Worm (Caenorhabditis elegans): ENCODE measurements around the gene glod-4.

The glod-4 gene

ce11 chrIII:4115085-4115484 is 38.3 kb upstream of the glod-4 start, which contains the start of gene unc-103:
Gene unc-103 (plus strand): TSS chrIII:4115385.
- TF ChIP-seq ceh-2 (tag; optimal IDR thresholded peaks at IDR 0.05): no peak
- TF ChIP-seq zip-5 (tag; optimal IDR thresholded peaks at IDR 0.05): no peak
- no peak for TF ChIP-seq hlh-30 (tag; optimal IDR thresholded peaks at IDR 0.05; ENCODE audit: insufficient read depth)
- TF ChIP-seq hlh-8 (tag; optimal IDR thresholded peaks at IDR 0.05): no peak
- TF ChIP-seq elt-4 (tag; optimal IDR thresholded peaks at IDR 0.05): no peak
- no peak for TF ChIP-seq pax-1 (tag; optimal IDR thresholded peaks at IDR 0.05)
- no peak for TF ChIP-seq odd-2 (tag; optimal IDR thresholded peaks at IDR 0.05)
- no peak for TF ChIP-seq pag-3 (tag; optimal IDR thresholded peaks at IDR 0.05; ENCODE audit: borderline replicate concordance)
- TF ChIP-seq ceh-45 (GFP tag; IDR thresholded peaks at IDR 0.05): no peak
- TF ChIP-seq K09A11.1 (tag; optimal IDR thresholded peaks at IDR 0.05; ENCODE audit: insufficient read depth): no peak
- no peak for TF ChIP-seq unc-42 (tag; optimal IDR thresholded peaks at IDR 0.05)
- TF ChIP-seq ceh-6 (GFP tag; optimal IDR thresholded peaks at IDR 0.05): no peak
- TF ChIP-seq pha-2 (tag; optimal IDR thresholded peaks at IDR 0.05): no peak
- no peak for TF ChIP-seq tbx-2 (tag; optimal IDR thresholded peaks at IDR 0.05)
- no peak for TF ChIP-seq F13H6.1 (tag; optimal IDR thresholded peaks at IDR 0.05)

DNA sequence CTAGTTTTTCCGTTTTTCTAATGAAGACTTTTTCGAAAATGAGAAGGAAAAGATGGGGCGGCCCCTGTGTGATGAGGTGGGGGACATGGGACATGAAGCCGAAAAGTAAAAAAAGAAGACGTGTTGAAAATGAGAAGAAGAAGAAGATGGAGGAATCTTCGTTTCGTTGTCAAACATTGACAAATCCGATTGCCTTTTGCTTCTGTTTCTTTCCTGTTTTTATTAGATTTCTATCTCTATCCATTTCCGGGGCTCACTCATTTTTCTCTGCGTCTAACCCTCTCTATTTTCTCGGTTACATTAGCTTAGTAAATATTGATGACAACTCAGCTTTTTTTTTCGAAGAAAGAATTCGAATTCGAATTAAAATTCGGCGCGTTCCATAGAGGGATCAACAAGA is 33.7 kb upstream of the glod-4 start:
- TF ChIP-seq ceh-6 (GFP tag; optimal IDR thresholded peaks at IDR 0.05) (no peak), unc-42 (tag; optimal IDR thresholded peaks at IDR 0.05) (peak; percentile 75)

- TF ChIP-seq nfya-1 (tag; optimal IDR thresholded peaks at IDR 0.05) (peak; percentile 79), ref-2 (tag; optimal IDR thresholded peaks at IDR 0.05) (no peak)
Observed at ce11 chrIII:4120386-4120785, 33.0 kb upstream of the glod-4 start.

DNA sequence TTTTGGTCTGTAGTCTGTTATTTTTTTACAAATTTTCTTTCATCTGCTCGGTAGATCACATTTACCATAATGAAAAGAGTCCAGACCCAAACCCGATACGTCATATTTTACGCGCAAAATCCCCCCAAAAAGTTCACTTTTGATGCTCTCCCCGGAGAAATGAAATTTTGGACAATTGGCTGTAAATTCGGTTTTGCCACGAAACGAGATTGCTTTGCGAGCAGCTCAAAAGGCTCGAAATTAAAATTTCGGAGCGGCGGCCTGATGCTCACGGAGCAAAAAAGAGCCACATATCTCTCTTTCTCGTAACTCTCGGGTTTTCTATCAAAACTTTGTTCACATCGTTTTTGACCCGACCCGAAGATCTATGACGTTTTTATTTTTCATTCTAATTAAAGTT is 30.1 kb upstream of the glod-4 start:
- TF ChIP-seq unc-42 (tag; optimal IDR thresholded peaks at IDR 0.05) (peak; percentile 72), che-1 (tag; optimal IDR thresholded peaks at IDR 0.05) (no peak)

DNA sequence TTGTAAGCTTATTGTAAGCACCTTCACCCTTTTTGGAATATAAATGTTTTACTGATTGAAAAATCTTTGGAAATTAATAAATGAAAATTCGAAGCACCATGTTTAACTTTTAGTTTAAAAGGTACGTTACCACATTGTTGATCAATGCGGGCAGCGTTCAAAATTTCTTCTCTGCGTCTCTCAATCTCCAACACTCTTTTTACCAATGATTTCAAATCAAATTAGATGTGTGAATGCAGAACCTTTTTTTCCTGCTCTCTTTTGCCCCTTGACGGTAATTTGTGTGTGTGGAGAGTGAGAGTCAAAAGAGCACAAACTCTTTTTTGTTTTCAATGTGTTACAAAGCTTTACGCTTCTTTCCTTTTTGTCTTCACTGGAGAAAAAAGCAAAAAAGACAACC is 29.5 kb upstream of the glod-4 start:
- no peak for TF ChIP-seq pat-9 (tag; optimal IDR thresholded peaks at IDR 0.05)
- TF ChIP-seq C38D4.7 (GFP tag; optimal IDR thresholded peaks at IDR 0.05): no peak
- TF ChIP-seq pros-1 (tag; optimal IDR thresholded peaks at IDR 0.05): no peak
- no peak for TF ChIP-seq ceh-6 (GFP tag; optimal IDR thresholded peaks at IDR 0.05)
- no peak for TF ChIP-seq K02D7.2 (tag; optimal IDR thresholded peaks at IDR 0.05)
- TF ChIP-seq fax-1 (tag; optimal IDR thresholded peaks at IDR 0.05): no peak
- no peak for TF ChIP-seq npax-4 (tag; optimal IDR thresholded peaks at IDR 0.05)
- no peak for TF ChIP-seq elt-4 (tag; optimal IDR thresholded peaks at IDR 0.05)
- no peak for TF ChIP-seq unc-3 (GFP tag; conservative IDR thresholded peaks at IDR 0.05)
- TF ChIP-seq unc-3 (tag; optimal IDR thresholded peaks at IDR 0.05): no peak
- no peak for TF ChIP-seq ceh-24 (tag; optimal IDR thresholded peaks at IDR 0.05)
- TF ChIP-seq pax-1 (tag; optimal IDR thresholded peaks at IDR 0.05): no peak
- no peak for TF ChIP-seq pha-2 (tag; optimal IDR thresholded peaks at IDR 0.05)
- TF ChIP-seq mec-3 (tag; optimal IDR thresholded peaks at IDR 0.05; ENCODE audit: borderline replicate concordance): no peak

DNA sequence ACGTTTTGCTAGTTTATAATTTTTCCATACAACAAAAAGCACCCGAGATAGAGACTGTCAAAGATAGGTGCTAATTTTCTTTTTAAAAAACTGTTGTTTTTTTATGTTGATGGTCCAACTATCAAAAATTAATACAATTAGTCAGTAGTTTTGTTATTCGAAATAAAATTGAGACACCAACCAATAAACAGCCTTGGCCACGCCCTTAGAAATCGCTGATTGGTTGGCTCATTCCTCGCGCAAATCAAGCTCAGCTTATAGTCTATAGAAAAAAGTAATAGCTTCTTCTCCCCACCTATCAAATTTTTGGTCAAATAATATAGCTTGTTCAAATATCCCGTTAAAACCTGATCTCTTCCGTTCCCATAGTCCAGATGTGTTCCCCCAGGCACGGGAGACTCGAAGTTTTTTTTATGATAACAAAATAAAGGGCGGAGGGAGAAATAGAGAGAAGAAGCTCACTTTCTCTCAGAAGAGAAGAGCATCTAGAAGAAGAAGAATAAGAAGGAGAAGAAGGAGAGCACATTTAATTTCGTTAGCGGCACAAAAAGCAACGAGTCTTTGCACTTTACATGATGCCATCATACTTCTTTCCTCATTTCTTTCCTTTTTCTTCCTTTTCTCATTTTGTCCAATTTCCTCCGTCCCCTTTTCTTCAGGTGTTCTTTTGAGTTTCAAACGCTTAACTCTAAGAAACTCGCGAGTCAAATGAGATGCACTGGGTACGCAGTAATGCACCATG is 21.4 kb upstream of the glod-4 start:
- TF ChIP-seq ceh-31 (tag; optimal IDR thresholded peaks at IDR 0.05): peak; percentile 2
- no peak for TF ChIP-seq ceh-45 (GFP tag; IDR thresholded peaks at IDR 0.05)
- TF ChIP-seq unc-42 (tag; optimal IDR thresholded peaks at IDR 0.05): peak; percentile 92
- TF ChIP-seq nfya-1 (tag; optimal IDR thresholded peaks at IDR 0.05): peak; percentile 95
- no peak for TF ChIP-seq ztf-16 (tag; optimal IDR thresholded peaks at IDR 0.05)
- no peak for TF ChIP-seq ceh-22 (tag; optimal IDR thresholded peaks at IDR 0.05)
